Fruit fly (Drosophila melanogaster): Measurements from ENCODE around the gene CycK.

Gene CycK

dm6 chr2L:22139354-22139753 is 9.4 kb upstream of the CycK start:
- TF ChIP-seq CG9948 (tag; optimal IDR thresholded peaks at IDR 0.05) (no peak), D1 (tag; optimal IDR thresholded peaks at IDR 0.05) (peak; percentile 15)

dm6 chr2L:22134091-22134730 is 4.3 kb upstream of the CycK start:
- TF ChIP-seq Pif1B (GFP tag; optimal IDR thresholded peaks at IDR 0.05), result peak; percentile 12
- no peak for TF ChIP-seq CG13204 (GFP tag; optimal IDR thresholded peaks at IDR 0.05)
- TF ChIP-seq EcR (GFP tag; optimal IDR thresholded peaks at IDR 0.05), result peak; percentile 57

- no peak for TF ChIP-seq CG34367 (tag; optimal IDR thresholded peaks at IDR 0.05)
- no peak for TF ChIP-seq rn (GFP tag; IDR thresholded peaks at IDR 0.05)
- no peak for TF ChIP-seq Snoo (tag; optimal IDR thresholded peaks at IDR 0.05)
- no peak for TF ChIP-seq CG4496 (GFP tag; IDR thresholded peaks at IDR 0.05)
- no peak for TF ChIP-seq CG14655 (GFP tag; optimal IDR thresholded peaks at IDR 0.05)
- no peak for TF ChIP-seq fd96Ca (GFP tag; IDR thresholded peaks at IDR 0.05)
- no peak for TF ChIP-seq CG8301 (tag; optimal IDR thresholded peaks at IDR 0.05)
- no peak for TF ChIP-seq CG8159 (tag; optimal IDR thresholded peaks at IDR 0.05)
- TF ChIP-seq CG32121 (GFP tag; IDR thresholded peaks at IDR 0.05), result no peak
- no peak for TF ChIP-seq Ets98B (GFP tag; IDR thresholded peaks at IDR 0.05)
- TF ChIP-seq gl (tag; optimal IDR thresholded peaks at IDR 0.05), result no peak
- no peak for TF ChIP-seq Pif1A (GFP tag; optimal IDR thresholded peaks at IDR 0.05)
- no peak for TF ChIP-seq CG12605 (GFP tag; IDR thresholded peaks at IDR 0.05)
- no peak for TF ChIP-seq D1 (tag; optimal IDR thresholded peaks at IDR 0.05)
- TF ChIP-seq CG15710 (tag; optimal IDR thresholded peaks at IDR 0.05), result no peak
- TF ChIP-seq CG10348 (GFP tag; IDR thresholded peaks at IDR 0.05), result no peak
- TF ChIP-seq CG17806 (tag; optimal IDR thresholded peaks at IDR 0.05), result no peak
- TF ChIP-seq EcR (GFP tag; optimal IDR thresholded peaks at IDR 0.05), result no peak
These were observed 3.0 kb upstream of the CycK start for dm6 chr2L:22132984-22133383.

- TF ChIP-seq Ets98B (GFP tag; IDR thresholded peaks at IDR 0.05) (no peak), CG10348 (GFP tag; IDR thresholded peaks at IDR 0.05) (no peak), CG34367 (tag; optimal IDR thresholded peaks at IDR 0.05) (no peak), CG32121 (GFP tag; IDR thresholded peaks at IDR 0.05) (no peak; the same call in 1 of the 2 replicates)
These were observed 1.3 kb upstream of the CycK start, which contains the start of gene CG42748 for dm6 chr2L:22131171-22131675. TSS of gene CG42748 (plus strand) at chr2L:22131221.

- TF ChIP-seq Snoo (tag; optimal IDR thresholded peaks at IDR 0.05), result no peak
- no peak for TF ChIP-seq CG13204 (GFP tag; optimal IDR thresholded peaks at IDR 0.05)
- TF ChIP-seq CG17806 (tag; optimal IDR thresholded peaks at IDR 0.05), result no peak
- no peak for TF ChIP-seq CG8301 (tag; optimal IDR thresholded peaks at IDR 0.05)
- TF ChIP-seq gl (tag; optimal IDR thresholded peaks at IDR 0.05), result no peak
- no peak for TF ChIP-seq D1 (tag; optimal IDR thresholded peaks at IDR 0.05)
- 0 out of 2 replicates have a peak, but pooled peaks have one; percentile 12 for TF ChIP-seq rn (GFP tag; IDR thresholded peaks at IDR 0.05)
- no peak for TF ChIP-seq Ets98B (GFP tag; IDR thresholded peaks at IDR 0.05)
- TF ChIP-seq fd96Ca (GFP tag; IDR thresholded peaks at IDR 0.05), result no peak
- TF ChIP-seq CG9948 (tag; optimal IDR thresholded peaks at IDR 0.05), result no peak
- peak; percentile 13 for TF ChIP-seq CG8159 (tag; optimal IDR thresholded peaks at IDR 0.05)
- TF ChIP-seq CG14655 (GFP tag; optimal IDR thresholded peaks at IDR 0.05), result no peak
- no peak for TF ChIP-seq CG15710 (tag; optimal IDR thresholded peaks at IDR 0.05)
- no peak for TF ChIP-seq CG12605 (GFP tag; IDR thresholded peaks at IDR 0.05)
- no peak for TF ChIP-seq CG4496 (GFP tag; IDR thresholded peaks at IDR 0.05)
- no peak for TF ChIP-seq EcR (GFP tag; optimal IDR thresholded peaks at IDR 0.05)
These were observed 8.2 kb downstream of the CycK start for dm6 chr2L:22121651-22122165.

dm6 chr2L:22120871-22121388 is 9.0 kb downstream of the CycK start, which contains the start of gene CG3651:
TSS of gene CG3651 (plus strand) at chr2L:22121338.
- TF ChIP-seq CG8159 (tag; optimal IDR thresholded peaks at IDR 0.05), result no peak
- TF ChIP-seq CG14655 (GFP tag; optimal IDR thresholded peaks at IDR 0.05), result no peak
- no peak for TF ChIP-seq CG34367 (tag; optimal IDR thresholded peaks at IDR 0.05)
- no peak for TF ChIP-seq CG9948 (tag; optimal IDR thresholded peaks at IDR 0.05)
- TF ChIP-seq rn (GFP tag; IDR thresholded peaks at IDR 0.05), result no peak
- no peak for TF ChIP-seq fd96Ca (GFP tag; IDR thresholded peaks at IDR 0.05)
- peak; percentile 14 for TF ChIP-seq Pif1A (GFP tag; optimal IDR thresholded peaks at IDR 0.05)
- no peak for TF ChIP-seq gl (tag; optimal IDR thresholded peaks at IDR 0.05)

- TF ChIP-seq CG14655 (GFP tag; optimal IDR thresholded peaks at IDR 0.05) (peak; percentile 5), CG12605 (GFP tag; IDR thresholded peaks at IDR 0.05) (no peak)
These were observed 21.3 kb downstream of the CycK start, which contains the start of gene CG6675 for dm6 chr2L:22108664-22109063. TSS of gene CG6675 (plus strand) at chr2L:22108964.

All from whole organism, pupa.